Worm (Caenorhabditis elegans): Measurements from ENCODE around the gene F53F1.3.
A peak's percentile ranks its signal among the peaks of the same experiment; 100 is the strongest.

F53F1.3 gene

DNA sequence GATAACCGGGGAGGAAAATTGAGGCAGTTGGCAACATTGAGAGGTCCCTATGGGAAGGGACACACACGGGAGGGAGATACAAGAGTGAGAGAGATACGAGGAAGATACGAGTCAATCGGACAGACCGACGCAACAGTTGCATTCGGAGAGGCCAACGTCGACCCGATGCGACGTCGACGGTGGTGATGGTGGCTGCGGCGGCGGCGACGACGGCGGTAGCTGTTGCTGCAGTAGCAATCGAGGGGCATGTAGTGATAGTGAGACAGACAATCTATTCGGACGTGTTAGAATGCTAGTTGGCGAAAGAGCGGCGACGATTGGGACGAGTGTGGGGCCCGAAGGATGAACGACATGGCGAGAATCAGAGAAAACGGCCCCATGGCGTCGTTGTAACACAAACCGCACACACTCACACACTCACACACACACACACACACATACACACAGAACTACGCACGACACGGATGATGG lies 14.7 kb upstream of the F53F1.3 start (continued):
- no peak for TF ChIP-seq ttx-3 (tag; optimal IDR thresholded peaks at IDR 0.05)
- TF ChIP-seq ztf-16 (tag; optimal IDR thresholded peaks at IDR 0.05), result no peak
- TF ChIP-seq ceh-31 (tag; optimal IDR thresholded peaks at IDR 0.05), result peak; percentile 37
- TF ChIP-seq K09A11.1 (tag; optimal IDR thresholded peaks at IDR 0.05; ENCODE audit: insufficient read depth), result no peak
- peak; percentile 95 for TF ChIP-seq rnt-1 (tag; optimal IDR thresholded peaks at IDR 0.05)
- no peak for TF ChIP-seq unc-3 (GFP tag; conservative IDR thresholded peaks at IDR 0.05)
- TF ChIP-seq unc-3 (tag; optimal IDR thresholded peaks at IDR 0.05), result no peak
- TF ChIP-seq pros-1 (tag; optimal IDR thresholded peaks at IDR 0.05), result no peak
- no peak for TF ChIP-seq fax-1 (tag; optimal IDR thresholded peaks at IDR 0.05)
- peak; percentile 62 for TF ChIP-seq F13H6.1 (tag; optimal IDR thresholded peaks at IDR 0.05)
- no peak for TF ChIP-seq gmeb-2 (tag; optimal IDR thresholded peaks at IDR 0.05)
- TF ChIP-seq ceh-2 (tag; optimal IDR thresholded peaks at IDR 0.05), result peak; percentile 11
- TF ChIP-seq ama-1 (optimal IDR thresholded peaks at IDR 0.05), result no peak
- TF ChIP-seq pax-1 (tag; optimal IDR thresholded peaks at IDR 0.05), result no peak
- TF ChIP-seq C08G9.2 (tag; optimal IDR thresholded peaks at IDR 0.05), result no peak
- TF ChIP-seq fkh-6 (tag; optimal IDR thresholded peaks at IDR 0.05), result peak; percentile 17
- peak; percentile 19 for TF ChIP-seq Y22D7AL.16 (tag; optimal IDR thresholded peaks at IDR 0.05)
- no peak for TF ChIP-seq tbx-7 (tag; optimal IDR thresholded peaks at IDR 0.05)
- no peak for TF ChIP-seq nfya-1 (tag; optimal IDR thresholded peaks at IDR 0.05)
- peak; percentile 40 for TF ChIP-seq ceh-19 (GFP tag; optimal IDR thresholded peaks at IDR 0.05)
- TF ChIP-seq T23F11.4 (GFP tag; optimal IDR thresholded peaks at IDR 0.05), result no peak
- TF ChIP-seq pha-2 (tag; optimal IDR thresholded peaks at IDR 0.05), result no peak

DNA sequence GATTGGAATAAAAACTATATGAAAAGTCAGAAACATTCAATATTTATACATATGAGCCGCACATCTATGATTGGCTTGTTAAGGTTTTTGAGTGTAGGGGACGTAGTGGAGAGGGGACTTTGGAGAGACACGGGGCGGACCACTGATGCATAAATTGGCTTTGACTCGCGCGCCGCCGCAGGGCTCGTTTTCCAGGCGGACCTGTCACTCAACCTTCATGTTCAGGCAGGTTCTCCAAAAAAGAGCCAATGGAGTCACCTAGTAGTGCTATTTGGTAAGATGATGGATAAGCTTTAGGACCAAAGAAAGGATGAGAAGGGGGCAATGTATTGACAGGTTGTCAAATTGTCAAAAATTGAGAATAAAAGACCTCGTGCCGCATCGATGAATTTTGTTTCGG lies 13.1 kb upstream of the F53F1.3 start:
- TF ChIP-seq unc-55 (GFP tag; optimal IDR thresholded peaks at IDR 0.05), result peak; percentile 76
- TF ChIP-seq pat-9 (tag; optimal IDR thresholded peaks at IDR 0.05), result no peak
- TF ChIP-seq madf-2 (tag; optimal IDR thresholded peaks at IDR 0.05), result no peak
- peak; percentile 18 for TF ChIP-seq unc-42 (tag; optimal IDR thresholded peaks at IDR 0.05)
- TF ChIP-seq fkh-6 (tag; optimal IDR thresholded peaks at IDR 0.05), result no peak

DNA sequence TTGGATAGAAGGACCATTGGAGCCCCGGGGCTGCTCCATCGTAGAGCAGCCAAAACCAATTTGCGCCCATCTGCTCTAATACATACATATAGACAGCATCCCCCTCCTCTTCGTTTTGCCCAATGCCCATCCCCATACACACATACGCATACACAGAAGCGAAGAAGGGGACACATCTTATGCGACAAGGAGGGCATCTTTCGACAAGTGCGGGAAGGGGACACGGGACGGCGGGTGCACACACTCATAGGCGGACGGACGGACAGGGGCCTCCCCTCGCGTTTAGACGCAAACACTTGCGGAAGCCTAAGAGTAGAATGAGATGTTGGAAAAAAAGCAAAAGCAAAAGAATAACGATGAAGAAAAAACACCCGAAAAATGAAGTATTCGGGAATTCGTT lies 11.6 kb upstream of the F53F1.3 start:
- TF ChIP-seq ceh-48 (tag; optimal IDR thresholded peaks at IDR 0.05) (no peak), pros-1 (tag; optimal IDR thresholded peaks at IDR 0.05) (peak; percentile 61), ceh-45 (GFP tag; IDR thresholded peaks at IDR 0.05) (no peak), hlh-30 (tag; optimal IDR thresholded peaks at IDR 0.05; ENCODE audit: insufficient read depth) (peak; percentile 31), unc-55 (GFP tag; optimal IDR thresholded peaks at IDR 0.05) (peak; percentile 62), ceh-6 (GFP tag; optimal IDR thresholded peaks at IDR 0.05) (peak; percentile 24), ceh-2 (tag; optimal IDR thresholded peaks at IDR 0.05) (peak; percentile 19), fkh-10 (GFP tag; optimal IDR thresholded peaks at IDR 0.05) (no peak), ceh-31 (tag; optimal IDR thresholded peaks at IDR 0.05) (peak; percentile 75), ceh-24 (tag; optimal IDR thresholded peaks at IDR 0.05) (no peak), C38D4.7 (GFP tag; optimal IDR thresholded peaks at IDR 0.05) (peak; percentile 25), sdc-2 (tag; optimal IDR thresholded peaks at IDR 0.05) (peak; percentile 5), F13H6.1 (tag; optimal IDR thresholded peaks at IDR 0.05) (no peak), npax-4 (tag; optimal IDR thresholded peaks at IDR 0.05) (no peak), ceh-30 (tag; optimal IDR thresholded peaks at IDR 0.05) (no peak), pqm-1 (tag; optimal IDR thresholded peaks at IDR 0.05) (no peak), Y22D7AL.16 (tag; optimal IDR thresholded peaks at IDR 0.05) (no peak), pha-2 (tag; optimal IDR thresholded peaks at IDR 0.05) (no peak), dve-1 (tag; optimal IDR thresholded peaks at IDR 0.05) (no peak), fax-1 (tag; optimal IDR thresholded peaks at IDR 0.05) (peak; percentile 5), pat-9 (tag; optimal IDR thresholded peaks at IDR 0.05) (no peak), ttx-3 (tag; optimal IDR thresholded peaks at IDR 0.05) (no peak), ceh-22 (tag; optimal IDR thresholded peaks at IDR 0.05) (no peak), syd-9 (tag; optimal IDR thresholded peaks at IDR 0.05) (peak; percentile 40), ceh-18 (tag; optimal IDR thresholded peaks at IDR 0.05) (peak; percentile 29), eyg-1 (tag; optimal IDR thresholded peaks at IDR 0.05) (peak; percentile 13), ceh-19 (GFP tag; optimal IDR thresholded peaks at IDR 0.05) (peak; percentile 60), hlh-8 (tag; optimal IDR thresholded peaks at IDR 0.05) (peak; percentile 34), mec-3 (tag; optimal IDR thresholded peaks at IDR 0.05; ENCODE audit: borderline replicate concordance) (no peak), sox-2 (GFP tag; IDR thresholded peaks at IDR 0.05) (no peak), pag-3 (tag; optimal IDR thresholded peaks at IDR 0.05; ENCODE audit: borderline replicate concordance) (no peak), odd-2 (tag; optimal IDR thresholded peaks at IDR 0.05) (no peak), che-1 (tag; optimal IDR thresholded peaks at IDR 0.05) (peak; percentile 46), dmd-4 (tag; optimal IDR thresholded peaks at IDR 0.05; ENCODE audit: borderline replicate concordance) (peak; percentile 62)
